Fruit fly (Drosophila melanogaster) whole organism, embryonic: ENCODE results near the gene CRAT.
A peak's percentile ranks its signal among the peaks of the same experiment; 100 is the strongest.

Experiments
- Aef1 ChIP-seq: fragments of 200-800 bp; sonication (Bioruptor generic); IDR thresholded peaks from 3 replicates; pipeline ENCODE4 v1.3.6; 2022; ENCODE audit warnings: missing biosample characterization, missing genetic modification characterization
- Antp ChIP-seq: fragments of 200-800 bp; sonication (Bioruptor generic); optimal IDR thresholded peaks from 3 replicates; lab custom pipeline; 2016; ENCODE audit warnings: missing biosample characterization, missing genetic modification characterization
- Atf-2 ChIP-seq: fragments of 200-800 bp; sonication (Bioruptor generic); optimal IDR thresholded peaks from 2 replicates; lab custom pipeline; 2016; ENCODE audit warnings: missing biosample characterization, missing genetic modification characterization
- Atf3 ChIP-seq: fragments of 200-800 bp; sonication (Bioruptor generic); optimal IDR thresholded peaks from 3 replicates; lab custom pipeline; 2016; ENCODE audit warnings: missing biosample characterization, missing genetic modification characterization
- Awh ChIP-seq: fragments of 200-800 bp; sonication (Bioruptor generic); IDR thresholded peaks from 2 replicates; pipeline ENCODE4, ENCODE4 v1.3.6; 2022; ENCODE audit warnings: missing biosample characterization, missing genetic modification characterization
- B-H2 ChIP-seq: fragments of 200-800 bp; sonication (Bioruptor generic); optimal IDR thresholded peaks from 2 replicates; lab custom pipeline; 2018; ENCODE audit warnings: missing biosample characterization, mild to moderate bottlenecking, missing genetic modification characterization
- Bdp1 ChIP-seq: fragments of 200-800 bp; sonication (Bioruptor generic); optimal IDR thresholded peaks from 3 replicates; lab custom pipeline; 2016; ENCODE audit warnings: missing biosample characterization, missing genetic modification characterization
- CG10209 ChIP-seq: fragments of 200-800 bp; sonication (Bioruptor generic); optimal IDR thresholded peaks from 3 replicates; lab custom pipeline; 2017; ENCODE audit warnings: missing biosample characterization, mild to moderate bottlenecking, missing genetic modification characterization, missing genetic modification reagents
- CG14667 ChIP-seq: fragments of 200-800 bp; sonication (Bioruptor generic); IDR thresholded peaks from 2 replicates; pipeline ENCODE4 v1.3.6; 2022; ENCODE audit warnings: missing biosample characterization, missing genetic modification characterization
- CG16813 ChIP-seq: fragments of 200-800 bp; sonication (Bioruptor generic); IDR thresholded peaks from 3 replicates; pipeline ENCODE4 v1.3.6; 2022; ENCODE audit warnings: missing biosample characterization, missing genetic modification characterization; ENCODE audit not compliant: partially characterized antibody
- CG16815 ChIP-seq: fragments of 200-800 bp; sonication (Bioruptor generic); optimal IDR thresholded peaks from 3 replicates; lab custom pipeline; 2017; ENCODE audit warnings: missing biosample characterization, mild to moderate bottlenecking, missing genetic modification characterization
- CG17361 ChIP-seq: fragments of 200-800 bp; sonication (Bioruptor generic); IDR thresholded peaks from 3 replicates; pipeline ENCODE4 v1.3.6; 2022; ENCODE audit warnings: missing biosample characterization, missing genetic modification characterization
- CG17568 ChIP-seq: fragments of 200-800 bp; sonication (Bioruptor generic); optimal IDR thresholded peaks from 2 replicates; lab custom pipeline; 2018; ENCODE audit warnings: missing biosample characterization, mild to moderate bottlenecking, missing genetic modification characterization, moderate library complexity
- CG17802 ChIP-seq: fragments of 200-800 bp; sonication (Bioruptor generic); optimal IDR thresholded peaks from 2 replicates; lab custom pipeline; 2018; ENCODE audit warnings: missing biosample characterization, mild to moderate bottlenecking, missing genetic modification characterization, moderate library complexity
- CG18476 ChIP-seq: fragments of 200-800 bp; sonication (Bioruptor generic); optimal IDR thresholded peaks from 2 replicates; lab custom pipeline; 2016; ENCODE audit warnings: missing biosample characterization, mild to moderate bottlenecking, missing genetic modification characterization
- CG18619 ChIP-seq: fragments of 200-800 bp; sonication (Bioruptor generic); optimal IDR thresholded peaks from 3 replicates; lab custom pipeline; 2017; ENCODE audit warnings: missing biosample characterization, mild to moderate bottlenecking, missing genetic modification characterization
- CG2199 ChIP-seq: fragments of 200-800 bp; sonication (Bioruptor generic); IDR thresholded peaks from 3 replicates; pipeline ENCODE4 v1.3.6; 2022; ENCODE audit warnings: missing biosample characterization, missing genetic modification characterization
- CG2202 ChIP-seq: fragments of 200-800 bp; sonication (Bioruptor generic); optimal IDR thresholded peaks from 2 replicates; lab custom pipeline; 2018; ENCODE audit warnings: missing biosample characterization, mild to moderate bottlenecking, missing genetic modification characterization
- CG4282 ChIP-seq: fragments of 200-800 bp; sonication (Bioruptor generic); optimal IDR thresholded peaks from 2 replicates; lab custom pipeline; 2016; ENCODE audit warnings: missing biosample characterization, missing genetic modification characterization
- CG6813 ChIP-seq: fragments of 200-800 bp; sonication (Bioruptor generic); optimal IDR thresholded peaks from 2 replicates; lab custom pipeline; 2017; ENCODE audit warnings: missing biosample characterization, missing genetic modification characterization, mild to moderate bottlenecking, moderate library complexity, missing genetic modification reagents
- CG7963 ChIP-seq: fragments of 200-800 bp; sonication (Bioruptor generic); IDR thresholded peaks from 3 replicates; pipeline ENCODE4 v1.3.6; 2022; ENCODE audit warnings: missing biosample characterization, missing genetic modification characterization; ENCODE audit not compliant: partially characterized antibody
- CG8281 ChIP-seq: fragments of 200-800 bp; sonication (Bioruptor generic); optimal IDR thresholded peaks from 2 replicates; lab custom pipeline; 2018; ENCODE audit warnings: missing biosample characterization, mild to moderate bottlenecking, missing genetic modification characterization, moderate library complexity
- CG9876 ChIP-seq: fragments of 200-800 bp; sonication (Bioruptor generic); optimal IDR thresholded peaks from 2 replicates; lab custom pipeline; 2016; ENCODE audit warnings: missing biosample characterization, missing genetic modification characterization
- Chrac-16 ChIP-seq: fragments of 200-800 bp; sonication (Bioruptor generic); optimal IDR thresholded peaks from 3 replicates; lab custom pipeline; 2016; ENCODE audit warnings: missing biosample characterization, missing genetic modification characterization
- CrebB ChIP-seq: fragments of 200-800 bp; sonication (Bioruptor generic); optimal IDR thresholded peaks from 3 replicates; lab custom pipeline; 2018; ENCODE audit warnings: missing biosample characterization, mild to moderate bottlenecking, missing genetic modification characterization
- E2f1 ChIP-seq: fragments of 200-800 bp; sonication (Bioruptor generic); IDR thresholded peaks from 2 replicates; pipeline ENCODE4 v1.3.6; 2022; ENCODE audit warnings: missing biosample characterization, missing genetic modification characterization
- Hr3 ChIP-seq: fragments of 200-800 bp; sonication (Bioruptor generic); optimal IDR thresholded peaks from 3 replicates; lab custom pipeline; 2016; ENCODE audit warnings: missing biosample characterization, missing genetic modification characterization
- Hr39 ChIP-seq: fragments of >200 bp; optimal IDR thresholded peaks from 2 replicates; lab custom pipeline; 2017
- MESR4 ChIP-seq: fragments of 200-800 bp; sonication (Bioruptor generic); optimal IDR thresholded peaks from 2 replicates; lab custom pipeline; 2018; ENCODE audit warnings: missing biosample characterization, mild to moderate bottlenecking, missing genetic modification characterization, moderate library complexity
- NK7.1 ChIP-seq: fragments of 200-800 bp; sonication (Bioruptor generic); optimal IDR thresholded peaks from 3 replicates; lab custom pipeline; 2016; ENCODE audit warnings: missing biosample characterization, missing genetic modification characterization
- Opbp ChIP-seq: fragments of 200-800 bp; sonication (Bioruptor generic); IDR thresholded peaks from 3 replicates; pipeline ENCODE4 v1.3.6; 2022; ENCODE audit warnings: missing biosample characterization, missing genetic modification characterization; ENCODE audit not compliant: partially characterized antibody
- Scr ChIP-seq: fragments of 200-800 bp; sonication (Bioruptor generic); IDR thresholded peaks from 2 replicates; pipeline ENCODE4 v1.3.6; 2022; ENCODE audit warnings: missing biosample characterization, missing genetic modification characterization; ENCODE audit not compliant: partially characterized antibody
- al ChIP-seq: fragments of 200-800 bp; sonication (Bioruptor generic); IDR thresholded peaks from 2 replicates; pipeline ENCODE4 v1.3.6; 2022; ENCODE audit warnings: missing biosample characterization, missing genetic modification characterization
- ash1 ChIP-seq: fragments of 200-800 bp; sonication (Bioruptor generic); optimal IDR thresholded peaks from 2 replicates; lab custom pipeline; 2018; ENCODE audit warnings: missing biosample characterization, mild to moderate bottlenecking, missing genetic modification characterization
- bbx ChIP-seq: fragments of 200-800 bp; sonication (Bioruptor generic); IDR thresholded peaks from 2 replicates; pipeline ENCODE4 v1.3.6; 2022; ENCODE audit warnings: missing biosample characterization, missing genetic modification characterization; ENCODE audit not compliant: partially characterized antibody
- caup ChIP-seq: fragments of 200-800 bp; sonication (Bioruptor generic); optimal IDR thresholded peaks from 3 replicates; lab custom pipeline; 2017; ENCODE audit warnings: missing biosample characterization, mild to moderate bottlenecking, missing genetic modification characterization, moderate library complexity; ENCODE audit not compliant: severe bottlenecking
- chinmo ChIP-seq: fragments of 200-800 bp; sonication (Bioruptor generic); IDR thresholded peaks from 4 replicates; pipeline ENCODE4 v1.3.6; 2022; ENCODE audit warnings: missing biosample characterization, missing genetic modification characterization; ENCODE audit not compliant: partially characterized antibody
- corto ChIP-seq: fragments of 200-800 bp; sonication (Bioruptor generic); optimal IDR thresholded peaks from 2 replicates; lab custom pipeline; 2016; ENCODE audit warnings: missing biosample characterization, mild to moderate bottlenecking, missing genetic modification characterization, moderate library complexity
- dysf ChIP-seq: fragments of 200-800 bp; sonication (Bioruptor generic); IDR thresholded peaks from 3 replicates; pipeline ENCODE4 v1.3.6; 2022; ENCODE audit warnings: missing biosample characterization, missing genetic modification characterization
- ind ChIP-seq: fragments of 200-800 bp; sonication (Bioruptor generic); optimal IDR thresholded peaks from 3 replicates; lab custom pipeline; 2016; ENCODE audit warnings: missing biosample characterization, missing genetic modification characterization
- klu ChIP-seq: fragments of 200-800 bp; sonication (Bioruptor generic); IDR thresholded peaks from 2 replicates; pipeline ENCODE4 v1.3.6; 2022; ENCODE audit warnings: missing biosample characterization, missing genetic modification characterization
- maf-S ChIP-seq: fragments of 200-800 bp; sonication (Bioruptor generic); optimal IDR thresholded peaks from 2 replicates; lab custom pipeline; 2016; ENCODE audit warnings: missing biosample characterization, missing genetic modification characterization
- nerfin-2 ChIP-seq: fragments of 200-800 bp; sonication (Bioruptor generic); IDR thresholded peaks from 2 replicates; pipeline ENCODE4 v1.3.6; 2022; ENCODE audit warnings: missing biosample characterization, missing genetic modification characterization; ENCODE audit not compliant: partially characterized antibody
- org-1 ChIP-seq: fragments of 200-800 bp; sonication (Bioruptor generic); optimal IDR thresholded peaks from 2 replicates; lab custom pipeline; 2017; ENCODE audit warnings: missing biosample characterization, missing genetic modification characterization
- pfk ChIP-seq: fragments of 200-800 bp; sonication (Bioruptor generic); optimal IDR thresholded peaks from 2 replicates; lab custom pipeline; 2018; ENCODE audit warnings: missing biosample characterization, mild to moderate bottlenecking, missing genetic modification characterization, moderate library complexity
- rib ChIP-seq: fragments of 200-800 bp; sonication (Bioruptor generic); IDR thresholded peaks from 2 replicates; pipeline ENCODE4 v1.3.6; 2022; ENCODE audit warnings: missing biosample characterization, missing genetic modification characterization
- trh ChIP-seq: fragments of 200-800 bp; sonication (Bioruptor generic); optimal IDR thresholded peaks from 2 replicates; lab custom pipeline; 2016; ENCODE audit warnings: missing biosample characterization, missing genetic modification characterization
- tup ChIP-seq: fragments of 200-800 bp; sonication (Bioruptor generic); optimal IDR thresholded peaks from 2 replicates; lab custom pipeline; 2016; ENCODE audit warnings: missing biosample characterization, mild to moderate bottlenecking, missing genetic modification characterization, moderate library complexity
- vnd ChIP-seq: fragments of 200-800 bp; sonication (Bioruptor generic); IDR thresholded peaks from 3 replicates; pipeline ENCODE4 v1.3.6; 2022; ENCODE audit warnings: missing biosample characterization, missing genetic modification characterization; ENCODE audit not compliant: partially characterized antibody
- vvl ChIP-seq: fragments of 200-800 bp; sonication (Bioruptor generic); IDR thresholded peaks from 2 replicates; pipeline ENCODE4 v1.3.6; 2022; ENCODE audit warnings: missing biosample characterization, missing genetic modification characterization

CRAT gene

dm6 chr3R:6416242-6416641 lies 40.4 kb upstream of the CRAT start (continued):
- TF ChIP-seq Aef1 (GFP tag; lab: Robert Waterston, UW) (peak; percentile 76), CG8281 (peak; percentile 6), CG18619 (GFP tag; lab: Kevin White, UChicago) (peak; percentile 75), CG16815 (GFP tag; lab: Kevin White, UChicago) (peak; percentile 46), caup (peak; percentile 85), CG17361 (GFP tag; lab: Robert Waterston, UW) (peak; percentile 62; the same call in 2 of the 3 replicates), chinmo (GFP tag; lab: Robert Waterston, UW) (no peak), corto (GFP tag; lab: Kevin White, UChicago) (no peak), ind (GFP tag; lab: Kevin White, UChicago) (peak; percentile 84), CG4282 (GFP tag; lab: Kevin White, UChicago) (peak; percentile 24), ash1 (GFP tag; lab: Kevin White, UChicago) (peak; percentile 57), Hr39 (lab: Kevin White, UChicago) (no peak), Scr (GFP tag; lab: Robert Waterston, UW) (no peak), maf-S (GFP tag; lab: Kevin White, UChicago) (peak; percentile 50), CG7963 (no peak), dysf (GFP tag; lab: Robert Waterston, UW) (peak; percentile 85), Hr3 (GFP tag; lab: Kevin White, UChicago) (peak; percentile 51), CG14667 (peak; percentile 76), CG18476 (GFP tag; lab: Kevin White, UChicago) (peak; percentile 57), CG10209 (GFP tag; lab: Kevin White, UChicago) (peak; percentile 66), NK7.1 (GFP tag; lab: Kevin White, UChicago) (peak; percentile 76), CG17802 (tag; lab: Kevin White, UChicago) (peak; percentile 25), E2f1 (GFP tag; lab: Robert Waterston, UW) (peak; percentile 73), CG9876 (GFP tag; lab: Kevin White, UChicago) (peak; percentile 59), klu (GFP tag; lab: Robert Waterston, UW) (peak; percentile 65), B-H2 (GFP tag; lab: Kevin White, UChicago) (peak; percentile 47), CG16813 (GFP tag; lab: Robert Waterston, UW) (no peak), al (GFP tag; lab: Robert Waterston, UW) (peak; percentile 64), CG17568 (peak; percentile 38), CG2202 (tag; lab: Kevin White, UChicago) (no peak), Atf-2 (GFP tag; lab: Kevin White, UChicago) (peak; percentile 58), Antp (GFP tag; lab: Kevin White, UChicago) (peak; percentile 83), Chrac-16 (peak; percentile 48), trh (GFP tag; lab: Kevin White, UChicago) (peak; percentile 4), Atf3 (GFP tag; lab: Kevin White, UChicago) (peak; percentile 29), nerfin-2 (GFP tag; lab: Robert Waterston, UW) (no peak), CG6813 (peak; percentile 80), pfk (GFP tag; lab: Kevin White, UChicago) (no peak), rib (0 out of 2 replicates have a peak, but pooled peaks have one; percentile 21), Bdp1 (peak; percentile 30), bbx (no peak), MESR4 (GFP tag; lab: Kevin White, UChicago) (no peak), vnd (GFP tag; lab: Robert Waterston, UW) (no peak), org-1 (peak; percentile 79), CrebB (tag; lab: Kevin White, UChicago) (peak; percentile 82), CG2199 (GFP tag; lab: Robert Waterston, UW) (0 out of 3 replicates have a peak, but pooled peaks have one; percentile 37), vvl (peak; percentile 87), Awh (GFP tag; lab: Robert Waterston, UW) (peak; percentile 83), tup (GFP tag; lab: Kevin White, UChicago) (no peak), Opbp (no peak)
